Worm (Caenorhabditis elegans) whole organism, L2 larva: Measurements from ENCODE around the gene col-127.

Experiments used
- C34F6.9 ChIP-seq: fragments of 150-350 bp; optimal IDR thresholded peaks from 2 replicates; lab custom pipeline; 2014; ENCODE audit warnings: missing biosample characterization, missing genetic modification characterization
- ceh-82 ChIP-seq: fragments of 150-350 bp; optimal IDR thresholded peaks from 2 replicates; lab custom pipeline; 2014; ENCODE audit warnings: missing biosample characterization, missing genetic modification characterization
- egl-27 ChIP-seq: sonication (generic microtip); optimal IDR thresholded peaks from 3 replicates; lab custom pipeline; 2017; ENCODE audit warnings: missing biosample characterization, missing genetic modification reagents, missing genetic modification characterization
- elt-1 ChIP-seq: fragments of 150-350 bp; optimal IDR thresholded peaks from 2 replicates; lab custom pipeline; 2014; ENCODE audit warnings: missing biosample characterization, missing genetic modification characterization
- lin-39 ChIP-seq: fragments of 150-350 bp; optimal IDR thresholded peaks from 2 replicates; lab custom pipeline; 2014; ENCODE audit warnings: missing biosample characterization, missing genetic modification reagents, missing genetic modification characterization
- lsy-2 ChIP-seq, 2 experiments: fragments of 150-350 bp in 1 of 2; sonication (generic microtip) in 1 of 2; optimal IDR thresholded peaks; 2 replicates each; lab custom pipeline; 2014 to 2017; ENCODE audit warnings: missing biosample characterization in 2 of 2, missing genetic modification characterization in 2 of 2
- nhr-10 ChIP-seq: sonication (generic microtip); optimal IDR thresholded peaks from 2 replicates; lab custom pipeline; 2017; ENCODE audit warnings: missing biosample characterization, missing genetic modification characterization
- nhr-77 ChIP-seq: fragments of 150-350 bp; optimal IDR thresholded peaks from 2 replicates; lab custom pipeline; 2014; ENCODE audit warnings: missing biosample characterization, missing genetic modification characterization
- ztf-4 ChIP-seq: fragments of 150-350 bp; optimal IDR thresholded peaks from 2 replicates; lab custom pipeline; 2014; ENCODE audit warnings: missing biosample characterization, missing genetic modification characterization

ce11 chrIV:11307770-11308169 lies 41.8 kb upstream of the col-127 start:
- TF ChIP-seq ceh-82 (no peak), elt-1 (tag; lab: Kevin White, UChicago) (no peak), egl-27 (no peak), ztf-4 (tag; lab: Kevin White, UChicago) (no peak), C34F6.9 (tag; lab: Kevin White, UChicago) (no peak), nhr-77 (tag; lab: Kevin White, UChicago) (no peak), nhr-10 (no peak), lin-39 (tag; lab: Kevin White, UChicago) (no peak), lsy-2 (tag; optimal IDR thresholded peaks at IDR 0.05; lab: Kevin White, UChicago) (no peak)
